Fruit fly (Drosophila melanogaster) whole organism, embryonic: ENCODE results near the gene CG34238.

ENCODE experiments used
- CG12071 ChIP-seq: fragments of 200-800 bp; sonication (Bioruptor generic); optimal IDR thresholded peaks from 3 replicates; lab custom pipeline; 2018; ENCODE audit warnings: missing biosample characterization, mild to moderate bottlenecking, missing genetic modification characterization
- CG12299 ChIP-seq: fragments of 200-800 bp; sonication (Bioruptor generic); optimal IDR thresholded peaks from 2 replicates; lab custom pipeline; 2018; ENCODE audit warnings: missing biosample characterization, mild to moderate bottlenecking, missing genetic modification characterization
- CG12391 ChIP-seq: fragments of 200-800 bp; sonication (Bioruptor generic); optimal IDR thresholded peaks from 3 replicates; lab custom pipeline; 2018; ENCODE audit warnings: missing biosample characterization, mild to moderate bottlenecking, missing genetic modification characterization, moderate library complexity
- CG14050 ChIP-seq: fragments of 200-800 bp; sonication (Bioruptor generic); IDR thresholded peaks from 3 replicates; pipeline ENCODE4 v1.3.6; 2022; ENCODE audit warnings: missing biosample characterization, missing genetic modification characterization
- CG15696 ChIP-seq: fragments of 200-800 bp; sonication (Bioruptor generic); optimal IDR thresholded peaks from 2 replicates; lab custom pipeline; 2019; ENCODE audit warnings: missing biosample characterization, mild to moderate bottlenecking, missing genetic modification characterization, moderate library complexity
- CG1647 ChIP-seq: fragments of 200-800 bp; sonication (Bioruptor generic); optimal IDR thresholded peaks from 3 replicates; lab custom pipeline; 2016; ENCODE audit warnings: missing biosample characterization, missing genetic modification characterization
- CG1832 ChIP-seq: fragments of 200-800 bp; sonication (Bioruptor generic); optimal IDR thresholded peaks from 2 replicates; lab custom pipeline; 2017; ENCODE audit warnings: missing biosample characterization, mild to moderate bottlenecking, missing genetic modification characterization, inconsistent platforms
- CG2120 ChIP-seq: fragments of 200-800 bp; sonication (Bioruptor generic); optimal IDR thresholded peaks from 3 replicates; lab custom pipeline; 2016; ENCODE audit warnings: missing biosample characterization, missing genetic modification characterization
- CG30020 ChIP-seq: fragments of 200-800 bp; optimal IDR thresholded peaks from 2 replicates; lab custom pipeline; 2019; ENCODE audit warnings: missing biosample characterization, mild to moderate bottlenecking, missing genetic modification characterization, moderate library complexity
- CG3281 ChIP-seq: fragments of 200-800 bp; sonication (Bioruptor generic); optimal IDR thresholded peaks from 3 replicates; lab custom pipeline; 2017; ENCODE audit warnings: missing biosample characterization, mild to moderate bottlenecking, missing genetic modification characterization
- CG34224 ChIP-seq: fragments of 200-800 bp; sonication (Bioruptor generic); IDR thresholded peaks from 3 replicates; pipeline ENCODE4 v1.3.6; 2022; ENCODE audit warnings: missing biosample characterization, missing genetic modification characterization; ENCODE audit not compliant: partially characterized antibody
- CG4730 ChIP-seq: fragments of 200-800 bp; sonication (Bioruptor generic); IDR thresholded peaks from 2 replicates; pipeline ENCODE4 v1.3.6; 2022; ENCODE audit warnings: missing biosample characterization, missing genetic modification characterization
- CG6654 ChIP-seq: fragments of 200-800 bp; sonication (Bioruptor generic); optimal IDR thresholded peaks from 2 replicates; lab custom pipeline; 2017; ENCODE audit warnings: missing biosample characterization, mild to moderate bottlenecking, missing genetic modification characterization
- CG7357 ChIP-seq: fragments of 200-800 bp; sonication (Bioruptor generic); IDR thresholded peaks from 3 replicates; pipeline ENCODE4 v1.3.6; 2022; ENCODE audit warnings: missing biosample characterization, missing genetic modification characterization
- CG7839 ChIP-seq: fragments of 200-800 bp; sonication (Bioruptor generic); optimal IDR thresholded peaks from 3 replicates; lab custom pipeline; 2018; ENCODE audit warnings: missing biosample characterization, mild to moderate bottlenecking, missing genetic modification characterization, moderate library complexity
- CG7928 ChIP-seq: fragments of 200-800 bp; sonication (Bioruptor generic); optimal IDR thresholded peaks from 2 replicates; lab custom pipeline; 2017; ENCODE audit warnings: missing biosample characterization, mild to moderate bottlenecking, missing genetic modification characterization
- CG9609 ChIP-seq: fragments of 200-800 bp; sonication (Bioruptor generic); optimal IDR thresholded peaks from 3 replicates; lab custom pipeline; 2016; ENCODE audit warnings: missing biosample characterization, missing genetic modification characterization
- CHES-1-like ChIP-seq: fragments of 200-800 bp; sonication (Bioruptor generic); optimal IDR thresholded peaks from 2 replicates; lab custom pipeline; 2016; ENCODE audit warnings: missing biosample characterization, missing genetic modification characterization
- CrebB ChIP-seq: fragments of 200-800 bp; sonication (Bioruptor generic); optimal IDR thresholded peaks from 3 replicates; lab custom pipeline; 2018; ENCODE audit warnings: missing biosample characterization, mild to moderate bottlenecking, missing genetic modification characterization
- Deaf1 ChIP-seq: fragments of 200-800 bp; optimal IDR thresholded peaks from 3 replicates; lab custom pipeline; 2019; ENCODE audit warnings: missing biosample characterization, mild to moderate bottlenecking, missing genetic modification characterization, moderate library complexity
- H15 ChIP-seq: fragments of 200-800 bp; sonication (Bioruptor generic); IDR thresholded peaks from 3 replicates; pipeline ENCODE4 v1.3.6; 2022; ENCODE audit warnings: missing biosample characterization, missing genetic modification characterization
- HLHmδ ChIP-seq: fragments of 200-800 bp; sonication (Bioruptor generic); optimal IDR thresholded peaks from 2 replicates; lab custom pipeline; 2018; ENCODE audit warnings: missing biosample characterization, mild to moderate bottlenecking, missing genetic modification characterization, moderate library complexity
- HmgZ ChIP-seq: fragments of 200-800 bp; sonication (Bioruptor generic); optimal IDR thresholded peaks from 2 replicates; lab custom pipeline; 2018; ENCODE audit warnings: missing biosample characterization, mild to moderate bottlenecking, missing genetic modification characterization
- Max ChIP-seq: fragments of 200-800 bp; sonication (Bioruptor generic); optimal IDR thresholded peaks from 2 replicates; lab custom pipeline; 2016; ENCODE audit warnings: missing biosample characterization, mild to moderate bottlenecking, missing genetic modification characterization
- Mes4 ChIP-seq: fragments of 200-800 bp; sonication (Bioruptor generic); optimal IDR thresholded peaks from 2 replicates; lab custom pipeline; 2016; ENCODE audit warnings: missing biosample characterization, missing genetic modification characterization
- Pdp1 ChIP-seq, 2 experiments: fragments of 200-800 bp; sonication (Bioruptor generic); optimal IDR thresholded peaks; 3 replicates each; lab custom pipeline; 2016; ENCODE audit warnings: missing biosample characterization in 2 of 2, missing genetic modification characterization in 2 of 2, mild to moderate bottlenecking in 1 of 2, moderate library complexity in 1 of 2
- Stat92E ChIP-seq, 3 experiments: fragments of >200 bp in 2 of 3; fragments of 200-800 bp in 1 of 3; sonication (Bioruptor generic) in 1 of 3; optimal IDR thresholded peaks; 2 replicates each; lab custom pipeline; 2017 to 2019; ENCODE audit warnings: missing biosample characterization in 3 of 3, missing genetic modification characterization in 3 of 3, mild to moderate bottlenecking in 1 of 3, moderate library complexity in 1 of 3
- Tbp ChIP-seq: fragments of >200 bp; optimal IDR thresholded peaks from 2 replicates; lab custom pipeline; 2018; ENCODE audit warnings: missing biosample characterization, missing genetic modification characterization
- Usf ChIP-seq: fragments of 200-800 bp; sonication (Bioruptor generic); optimal IDR thresholded peaks from 2 replicates; lab custom pipeline; 2017; ENCODE audit warnings: missing genotype, missing biosample characterization, missing genetic modification characterization
- caup ChIP-seq: fragments of 200-800 bp; sonication (Bioruptor generic); optimal IDR thresholded peaks from 3 replicates; lab custom pipeline; 2017; ENCODE audit warnings: missing biosample characterization, mild to moderate bottlenecking, missing genetic modification characterization, moderate library complexity; ENCODE audit not compliant: severe bottlenecking
- cg ChIP-seq: fragments of 200-800 bp; sonication (Bioruptor generic); optimal IDR thresholded peaks from 3 replicates; lab custom pipeline; 2019; ENCODE audit warnings: missing biosample characterization, mild to moderate bottlenecking, missing genetic modification characterization, moderate library complexity
- chif ChIP-seq, 2 experiments: fragments of 200-800 bp; sonication (Bioruptor generic); optimal IDR thresholded peaks; 3 replicates each; lab custom pipeline; 2016; ENCODE audit warnings: missing biosample characterization in 2 of 2, missing genetic modification characterization in 2 of 2
- crp ChIP-seq, 2 experiments: fragments of 200-800 bp; sonication (Bioruptor generic); optimal IDR thresholded peaks; 2 replicates in 1 of 2; 3 replicates in 1 of 2; lab custom pipeline; 2017; ENCODE audit warnings: missing biosample characterization in 2 of 2, missing genetic modification characterization in 2 of 2, mild to moderate bottlenecking in 1 of 2, moderate library complexity in 1 of 2
- dan ChIP-seq: fragments of 200-800 bp; sonication (Bioruptor generic); IDR thresholded peaks from 2 replicates; pipeline ENCODE4 v1.3.6; 2022; ENCODE audit warnings: missing biosample characterization, missing genetic modification characterization
- dimm ChIP-seq: fragments of 200-800 bp; sonication (Bioruptor generic); IDR thresholded peaks from 2 replicates; pipeline ENCODE4 v1.3.6; 2022; ENCODE audit warnings: missing biosample characterization, missing genetic modification characterization
- eyg ChIP-seq: fragments of 200-800 bp; sonication (Bioruptor generic); optimal IDR thresholded peaks from 3 replicates; lab custom pipeline; 2016; ENCODE audit warnings: missing biosample characterization, missing genetic modification characterization
- fd96Cb ChIP-seq: fragments of 200-800 bp; sonication (Bioruptor generic); optimal IDR thresholded peaks from 2 replicates; lab custom pipeline; 2018; ENCODE audit warnings: missing biosample characterization, mild to moderate bottlenecking, missing genetic modification characterization, moderate library complexity
- gce ChIP-seq: fragments of 200-800 bp; sonication (Bioruptor generic); IDR thresholded peaks from 3 replicates; pipeline ENCODE4 v1.3.6; 2022; ENCODE audit warnings: missing biosample characterization, missing genetic modification characterization
- gfzf ChIP-seq: fragments of 200-800 bp; sonication (Bioruptor generic); optimal IDR thresholded peaks from 2 replicates; lab custom pipeline; 2016; ENCODE audit warnings: missing biosample characterization, mild to moderate bottlenecking, missing genetic modification characterization, moderate library complexity
- kay ChIP-seq: fragments of 200-800 bp; sonication (Bioruptor generic); optimal IDR thresholded peaks from 2 replicates; lab custom pipeline; 2016; ENCODE audit warnings: missing biosample characterization, missing genetic modification characterization
- maf-S ChIP-seq: fragments of 200-800 bp; sonication (Bioruptor generic); optimal IDR thresholded peaks from 2 replicates; lab custom pipeline; 2016; ENCODE audit warnings: missing biosample characterization, missing genetic modification characterization
- nerfin-1 ChIP-seq: fragments of 200-800 bp; sonication (Bioruptor generic); optimal IDR thresholded peaks from 3 replicates; lab custom pipeline; 2019; ENCODE audit warnings: missing biosample characterization, mild to moderate bottlenecking, missing genetic modification characterization, moderate library complexity
- odd ChIP-seq: fragments of 200-800 bp; sonication (Bioruptor generic); optimal IDR thresholded peaks from 2 replicates; lab custom pipeline; 2017; ENCODE audit warnings: missing biosample characterization, mild to moderate bottlenecking, missing genetic modification characterization
- pb ChIP-seq: fragments of 200-800 bp; sonication (Bioruptor generic); optimal IDR thresholded peaks from 3 replicates; lab custom pipeline; 2016; ENCODE audit warnings: missing biosample characterization, missing genetic modification characterization
- psq ChIP-seq: fragments of 200-800 bp; sonication (Bioruptor generic); optimal IDR thresholded peaks from 2 replicates; lab custom pipeline; 2017; ENCODE audit warnings: missing biosample characterization, missing genetic modification characterization
- slbo ChIP-seq: fragments of 200-800 bp; sonication (Bioruptor generic); IDR thresholded peaks from 2 replicates; pipeline ENCODE4 v1.3.6; 2022; ENCODE audit warnings: missing biosample characterization, missing genetic modification characterization
- tna ChIP-seq: fragments of 200-800 bp; sonication (Bioruptor generic); IDR thresholded peaks from 2 replicates; pipeline ENCODE4 v1.3.6; 2022; ENCODE audit warnings: missing biosample characterization, missing genetic modification characterization; ENCODE audit not compliant: partially characterized antibody
- tx ChIP-seq: fragments of 200-800 bp; sonication (Bioruptor generic); optimal IDR thresholded peaks from 2 replicates; lab custom pipeline; 2016; ENCODE audit warnings: missing biosample characterization, missing genetic modification characterization
- usp ChIP-seq: fragments of >200 bp; optimal IDR thresholded peaks from 2 replicates; lab custom pipeline; 2017; ENCODE audit warnings: missing biosample characterization, missing genetic modification characterization
- yki ChIP-seq: fragments of >200 bp; optimal IDR thresholded peaks from 3 replicates; lab custom pipeline; 2018
- zen2 ChIP-seq: fragments of 200-800 bp; sonication (Bioruptor generic); IDR thresholded peaks from 3 replicates; pipeline ENCODE4 v1.3.6; 2022; ENCODE audit warnings: missing biosample characterization, missing genetic modification characterization; ENCODE audit not compliant: partially characterized antibody

The CG34238 gene

dm6 chr3L:10637819-10638218 is 11.5 kb downstream of the CG34238 start, which contains the start of gene Cnep1r2 (continued):
- peak; percentile 70 for TF ChIP-seq CG1647 (GFP tag; lab: Kevin White, UChicago)
- TF ChIP-seq Usf (GFP tag; lab: Kevin White, UChicago), result peak; percentile 94
- peak; percentile 89 for TF ChIP-seq CG7357 (GFP tag; lab: Robert Waterston, UW)
- TF ChIP-seq HmgZ (tag; lab: Kevin White, UChicago), result peak; percentile 93
- TF ChIP-seq maf-S (GFP tag; lab: Kevin White, UChicago), result peak; percentile 49
- TF ChIP-seq gce (GFP tag; lab: Robert Waterston, UW), result peak; percentile 90
- TF ChIP-seq gfzf (GFP tag; lab: Kevin White, UChicago), result peak; percentile 47
- peak; percentile 93 for TF ChIP-seq H15 (GFP tag; lab: Robert Waterston, UW)
- peak; percentile 28 for TF ChIP-seq pb (GFP tag; lab: Kevin White, UChicago)
- TF ChIP-seq tx (GFP tag; lab: Kevin White, UChicago), result peak; percentile 70
- peak; percentile 98 for TF ChIP-seq slbo (GFP tag; lab: Robert Waterston, UW)
- peak; percentile 58 for TF ChIP-seq CG7928 (GFP tag; lab: Kevin White, UChicago)
- TF ChIP-seq CG34224 (GFP tag; lab: Robert Waterston, UW), result no peak
- peak; percentile 80 for TF ChIP-seq dan (GFP tag; lab: Robert Waterston, UW)
- peak; percentile 90 for TF ChIP-seq CG30020 (tag; lab: Kevin White, UChicago)
- TF ChIP-seq CG6654 (GFP tag; lab: Kevin White, UChicago), result peak; percentile 79
- TF ChIP-seq CG9609 (GFP tag; lab: Kevin White, UChicago), result peak; percentile 61
- TF ChIP-seq HLHmδ (GFP tag; lab: Kevin White, UChicago), result no peak
- peak; percentile 81 for TF ChIP-seq Deaf1 (tag; lab: Kevin White, UChicago)
- no peak for TF ChIP-seq usp
- peak; percentile 96 for TF ChIP-seq fd96Cb (tag; lab: Kevin White, UChicago)
- peak; percentile 83 for TF ChIP-seq psq (GFP tag; lab: Kevin White, UChicago)
- peak; percentile 67 to 71 for TF ChIP-seq Pdp1 (GFP tag; optimal IDR thresholded peaks at IDR 0.05; lab: Kevin White, UChicago)
- peak; percentile 92 for TF ChIP-seq odd (GFP tag; lab: Kevin White, UChicago)
- peak; percentile 57 for TF ChIP-seq CG12071 (GFP tag; lab: Kevin White, UChicago)
- TF ChIP-seq CG12299 (tag; lab: Kevin White, UChicago), result peak; percentile 96
- TF ChIP-seq CG7839 (tag; lab: Kevin White, UChicago), result peak; percentile 98
- no peak for TF ChIP-seq eyg (GFP tag; lab: Kevin White, UChicago)
- TF ChIP-seq chif (GFP tag; optimal IDR thresholded peaks at IDR 0.05; lab: Kevin White, UChicago), result peak; percentile 69 to 72
- no peak for TF ChIP-seq Tbp (GFP tag; lab: Kevin White, UChicago)
- no peak for TF ChIP-seq zen2 (GFP tag; lab: Robert Waterston, UW)
- TF ChIP-seq Max, result peak; percentile 87
- TF ChIP-seq CG14050 (GFP tag; lab: Robert Waterston, UW), result peak; percentile 91
- peak; percentile 96 for TF ChIP-seq caup (GFP tag; lab: Kevin White, UChicago)
- TF ChIP-seq yki, result no peak
- TF ChIP-seq CrebB (tag; lab: Kevin White, UChicago), result peak; percentile 89
- TF ChIP-seq CG12391 (tag; lab: Kevin White, UChicago), result peak; percentile 98
- no peak for TF ChIP-seq cg
- TF ChIP-seq crp (GFP tag; optimal IDR thresholded peaks at IDR 0.05; lab: Kevin White, UChicago), result peak in 1 of 2 experiments; percentile 65
- no peak for TF ChIP-seq tna (GFP tag; lab: Robert Waterston, UW)
- TF ChIP-seq kay (GFP tag; lab: Kevin White, UChicago), result peak; percentile 69
- no peak for TF ChIP-seq CG1832 (GFP tag; lab: Kevin White, UChicago)
- TF ChIP-seq dimm, result peak; percentile 76
- peak; percentile 93 for TF ChIP-seq CG3281 (GFP tag; lab: Kevin White, UChicago)
- TF ChIP-seq CG15696 (tag; lab: Kevin White, UChicago), result peak; percentile 98
- peak; percentile 18 for TF ChIP-seq CHES-1-like (GFP tag; lab: Kevin White, UChicago)
- peak in 1 of 3 experiments; percentile 83 for TF ChIP-seq Stat92E (GFP tag; optimal IDR thresholded peaks at IDR 0.05; lab: Kevin White, UChicago)
- TF ChIP-seq nerfin-1 (tag; lab: Kevin White, UChicago), result peak; percentile 94
- TF ChIP-seq CG4730 (GFP tag; lab: Robert Waterston, UW), result peak; percentile 91
- peak; percentile 90 for TF ChIP-seq CG2120
- TF ChIP-seq Mes4 (GFP tag; lab: Kevin White, UChicago), result no peak
